Fruit fly (Drosophila melanogaster): ENCODE measurements around the gene repo.

The repo gene

dm6 chr3R:18196991-18197801 lies 38.8 kb upstream of the repo start (continued):
- TF ChIP-seq ac (GFP tag; optimal IDR thresholded peaks at IDR 0.05), result no peak
- TF ChIP-seq dati (GFP tag; IDR thresholded peaks at IDR 0.05), result no peak
- TF ChIP-seq slp2 (GFP tag; optimal IDR thresholded peaks at IDR 0.05), result peak; percentile 50
- no peak for TF ChIP-seq CG7372 (GFP tag; IDR thresholded peaks at IDR 0.05)
- TF ChIP-seq Gsc (GFP tag; IDR thresholded peaks at IDR 0.05), result no peak
- peak; percentile 5 for TF ChIP-seq CG8281 (tag; optimal IDR thresholded peaks at IDR 0.05)
- no peak for TF ChIP-seq eve (GFP tag; optimal IDR thresholded peaks at IDR 0.05)
- TF ChIP-seq CG3065 (GFP tag; optimal IDR thresholded peaks at IDR 0.05), result no peak
- no peak for TF ChIP-seq sens-2 (GFP tag; IDR thresholded peaks at IDR 0.05)
- no peak for TF ChIP-seq CG34422 (GFP tag; IDR thresholded peaks at IDR 0.05)
- TF ChIP-seq CG6813 (GFP tag; optimal IDR thresholded peaks at IDR 0.05), result no peak
- TF ChIP-seq schlank (tag; optimal IDR thresholded peaks at IDR 0.05), result no peak
- no peak for TF ChIP-seq sima (GFP tag; optimal IDR thresholded peaks at IDR 0.05)
- TF ChIP-seq luna (GFP tag; optimal IDR thresholded peaks at IDR 0.05), result no peak
- TF ChIP-seq Xrp1 (GFP tag; IDR thresholded peaks at IDR 0.05), result no peak
- TF ChIP-seq Hr78 (GFP tag; optimal IDR thresholded peaks at IDR 0.05), result peak in 1 of 2 experiments; percentile 10
- TF ChIP-seq tx (GFP tag; optimal IDR thresholded peaks at IDR 0.05), result peak; percentile 42
- TF ChIP-seq Stat92E (GFP tag; optimal IDR thresholded peaks at IDR 0.05), result no peak
- no peak for TF ChIP-seq dimm (GFP tag; IDR thresholded peaks at IDR 0.05)
- no peak for TF ChIP-seq lov (optimal IDR thresholded peaks at IDR 0.05)
- TF ChIP-seq lov (GFP tag; IDR thresholded peaks at IDR 0.05), result no peak
- TF ChIP-seq CG2889 (GFP tag; IDR thresholded peaks at IDR 0.05), result no peak
- TF ChIP-seq CG9437 (GFP tag; optimal IDR thresholded peaks at IDR 0.05), result peak; percentile 84
- peak; percentile 75 for TF ChIP-seq CG15269 (tag; optimal IDR thresholded peaks at IDR 0.05)
- TF ChIP-seq CG7963 (GFP tag; IDR thresholded peaks at IDR 0.05; ENCODE audit: partially characterized antibody), result no peak
- no peak for TF ChIP-seq sc (optimal IDR thresholded peaks at IDR 0.05)
- peak; percentile 6 for TF ChIP-seq sc (GFP tag; optimal IDR thresholded peaks at IDR 0.05)
- TF ChIP-seq danr (GFP tag; IDR thresholded peaks at IDR 0.05), result no peak
- no peak for TF ChIP-seq ash1 (GFP tag; optimal IDR thresholded peaks at IDR 0.05)
- TF ChIP-seq exex (tag; optimal IDR thresholded peaks at IDR 0.05), result peak; percentile 19
- TF ChIP-seq Nf-YB (GFP tag; optimal IDR thresholded peaks at IDR 0.05), result peak; percentile 31
- peak; percentile 51 for TF ChIP-seq cwo (GFP tag; optimal IDR thresholded peaks at IDR 0.05)
- no peak for TF ChIP-seq gro (GFP tag; optimal IDR thresholded peaks at IDR 0.05)
- TF ChIP-seq Doc3 (GFP tag; IDR thresholded peaks at IDR 0.05; ENCODE audit: partially characterized antibody), result no peak
- TF ChIP-seq pros (GFP tag; optimal IDR thresholded peaks at IDR 0.05), result peak; percentile 76
- no peak for TF ChIP-seq insv (GFP tag; optimal IDR thresholded peaks at IDR 0.05)
- TF ChIP-seq Ada2b (GFP tag; IDR thresholded peaks at IDR 0.05), result no peak
- peak; percentile 31 for TF ChIP-seq psq (GFP tag; optimal IDR thresholded peaks at IDR 0.05)
- no peak for TF ChIP-seq Eip74EF (GFP tag; optimal IDR thresholded peaks at IDR 0.05)
- peak; percentile 30 for TF ChIP-seq Chrac-16 (GFP tag; optimal IDR thresholded peaks at IDR 0.05)
- TF ChIP-seq Neu2 (GFP tag; optimal IDR thresholded peaks at IDR 0.05; ENCODE audit: borderline replicate concordance), result no peak
- TF ChIP-seq CG10654 (GFP tag; optimal IDR thresholded peaks at IDR 0.05), result no peak
- peak; percentile 37; the same call in 2 of the 3 replicates for TF ChIP-seq CG11093 (GFP tag; IDR thresholded peaks at IDR 0.05)
- TF ChIP-seq Mad (GFP tag; optimal IDR thresholded peaks at IDR 0.05), result no peak
- TF ChIP-seq Nf-YA (GFP tag; IDR thresholded peaks at IDR 0.05), result no peak
- TF ChIP-seq CG4328 (GFP tag; optimal IDR thresholded peaks at IDR 0.05), result peak; percentile 37
- TF ChIP-seq CG1602 (GFP tag; optimal IDR thresholded peaks at IDR 0.05), result peak; percentile 33
- TF ChIP-seq H15 (GFP tag; IDR thresholded peaks at IDR 0.05), result no peak
- no peak for TF ChIP-seq CG6791 (GFP tag; IDR thresholded peaks at IDR 0.05; ENCODE audit: partially characterized antibody)
- TF ChIP-seq Atf3 (GFP tag; optimal IDR thresholded peaks at IDR 0.05), result peak; percentile 5
